Worm (Caenorhabditis elegans): Measurements from ENCODE around the gene srx-4.

DNA sequence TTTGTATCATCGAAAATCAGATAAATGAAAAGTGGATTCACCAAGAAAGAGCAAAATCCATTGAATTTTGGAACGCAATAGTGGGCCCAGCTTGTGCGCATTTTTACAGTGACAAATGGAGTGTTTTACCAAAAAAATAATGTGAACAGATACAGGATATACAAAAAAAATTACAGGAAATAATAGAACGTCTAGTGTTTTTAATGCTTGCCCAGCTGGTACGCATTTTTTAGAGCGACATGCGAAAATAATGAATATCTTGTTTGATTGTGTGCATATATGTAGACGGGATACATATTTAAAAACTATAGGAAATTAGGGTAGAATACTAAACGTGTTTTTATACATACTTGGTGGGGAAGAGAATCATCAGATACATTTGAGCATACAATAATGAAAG is 43.6 kb upstream of the srx-4 start, which contains the start of gene srj-25:
- TF ChIP-seq elt-3 (tag; optimal IDR thresholded peaks at IDR 0.05) (no peak), ztf-11 (tag; optimal IDR thresholded peaks at IDR 0.05) (no peak), zag-1 (tag; optimal IDR thresholded peaks at IDR 0.05) (no peak), ztf-1 (GFP tag; conservative IDR thresholded peaks at IDR 0.05) (no peak), lin-13 (GFP tag; optimal IDR thresholded peaks at IDR 0.05) (no peak)
